Worm (Caenorhabditis elegans) whole organism, mixed stage, embryonic: ENCODE results near the gene T09F5.10.
"Not testable (repeated sequence)": the region's sequence is repeated elsewhere in the genome, so short reads cannot be mapped to it uniquely, and the experiment has no call there.

Source experiments
- M03D4.4 ChIP-seq: sonication (generic microtip); optimal IDR thresholded peaks from 2 replicates; lab custom pipeline; 2017; ENCODE audit warnings: mild to moderate bottlenecking, missing genetic modification characterization, missing compliant biosample characterization
- bed-3 ChIP-seq: fragments of 200-800 bp; sonication (Bioruptor generic); optimal IDR thresholded peaks from 3 replicates; lab custom pipeline; 2018; ENCODE audit warnings: mild to moderate bottlenecking, missing genetic modification characterization, moderate library complexity, missing compliant biosample characterization
- blmp-1 ChIP-seq: fragments of 150-350 bp; optimal IDR thresholded peaks from 2 replicates; lab custom pipeline; 2014; ENCODE audit warnings: missing biosample characterization, missing genetic modification characterization
- ceh-39 ChIP-seq: fragments of 150-350 bp; optimal IDR thresholded peaks from 2 replicates; lab custom pipeline; 2014; ENCODE audit warnings: missing biosample characterization, missing genetic modification characterization
- ceh-43 ChIP-seq: fragments of 200-800 bp; sonication (Bioruptor generic); optimal IDR thresholded peaks from 2 replicates; lab custom pipeline; 2018; ENCODE audit warnings: mild to moderate bottlenecking, missing genetic modification characterization, moderate library complexity, missing compliant biosample characterization
- ceh-83 ChIP-seq: fragments of 200-800 bp; sonication (Bioruptor generic); optimal IDR thresholded peaks from 2 replicates; lab custom pipeline; 2018; ENCODE audit warnings: mild to moderate bottlenecking, missing genetic modification characterization, missing compliant biosample characterization
- ces-1 ChIP-seq: fragments of 150-350 bp; optimal IDR thresholded peaks from 2 replicates; lab custom pipeline; 2014; ENCODE audit warnings: missing biosample characterization, missing genetic modification reagents, missing genetic modification characterization
- cnd-1 ChIP-seq: fragments of 200-800 bp; sonication (Bioruptor generic); optimal IDR thresholded peaks from 2 replicates; lab custom pipeline; 2018; ENCODE audit warnings: mild to moderate bottlenecking, missing genetic modification characterization, missing compliant biosample characterization
- drap-1 ChIP-seq: fragments of 200-800 bp; sonication (Bioruptor generic); optimal IDR thresholded peaks from 3 replicates; lab custom pipeline; 2018; ENCODE audit warnings: mild to moderate bottlenecking, missing genetic modification characterization, missing compliant biosample characterization
- elt-1 ChIP-seq: sonication (generic microtip); optimal IDR thresholded peaks from 2 replicates; lab custom pipeline; 2017; ENCODE audit warnings: missing genetic modification characterization, mild to moderate bottlenecking, missing compliant biosample characterization, antibody characterized with exemption, moderate library complexity, borderline replicate concordance; ENCODE audit not compliant: insufficient read depth
- elt-3 ChIP-seq: fragments of 150-350 bp; optimal IDR thresholded peaks from 2 replicates; lab custom pipeline; 2014; ENCODE audit warnings: missing biosample characterization, missing genetic modification characterization
- flh-1 ChIP-seq: fragments of 200-800 bp; sonication (Bioruptor generic); optimal IDR thresholded peaks from 2 replicates; lab custom pipeline; 2018; ENCODE audit warnings: mild to moderate bottlenecking, missing genetic modification characterization, moderate library complexity, missing compliant biosample characterization
- hlh-1 ChIP-seq: fragments of 150-350 bp; optimal IDR thresholded peaks from 2 replicates; lab custom pipeline; 2014; ENCODE audit warnings: missing biosample characterization, missing genetic modification reagents, missing genetic modification characterization
- lin-13 ChIP-seq: fragments of 150-350 bp; optimal IDR thresholded peaks from 2 replicates; lab custom pipeline; 2014; ENCODE audit warnings: missing biosample characterization, missing genetic modification characterization
- lsy-2 ChIP-seq: fragments of 150-350 bp; optimal IDR thresholded peaks from 2 replicates; lab custom pipeline; 2014; ENCODE audit warnings: missing biosample characterization, missing genetic modification characterization
- mab-5 ChIP-seq: fragments of 150-350 bp; optimal IDR thresholded peaks from 2 replicates; lab custom pipeline; 2014; ENCODE audit warnings: missing biosample characterization, missing genetic modification characterization
- mep-1 ChIP-seq: fragments of 150-350 bp; optimal IDR thresholded peaks from 2 replicates; lab custom pipeline; 2017; ENCODE audit warnings: missing biosample characterization, missing genetic modification reagents, missing genetic modification characterization, inconsistent platforms
- mls-2 ChIP-seq: sonication (generic microtip); optimal IDR thresholded peaks from 2 replicates; lab custom pipeline; 2016; ENCODE audit warnings: mild to moderate bottlenecking, missing genetic modification characterization, moderate library complexity, missing compliant biosample characterization
- nhr-12 ChIP-seq: fragments of 150-350 bp; optimal IDR thresholded peaks from 2 replicates; lab custom pipeline; 2014; ENCODE audit warnings: missing biosample characterization, missing genetic modification characterization
- nhr-2 ChIP-seq: fragments of 150-350 bp; optimal IDR thresholded peaks from 2 replicates; lab custom pipeline; 2014; ENCODE audit warnings: missing biosample characterization, missing genetic modification characterization
- nhr-28 ChIP-seq: fragments of 150-350 bp; optimal IDR thresholded peaks from 2 replicates; lab custom pipeline; 2014; ENCODE audit warnings: missing biosample characterization, missing genetic modification characterization
- nhr-76 ChIP-seq: sonication (generic microtip); optimal IDR thresholded peaks from 2 replicates; lab custom pipeline; 2017; ENCODE audit warnings: missing biosample characterization, missing genetic modification characterization
- pha-4 ChIP-seq: fragments of 150-350 bp; optimal IDR thresholded peaks from 2 replicates; lab custom pipeline; 2018; ENCODE audit warnings: missing biosample characterization, missing genetic modification reagents, missing genetic modification characterization
- sem-2 ChIP-seq: fragments of 200-800 bp; sonication (Bioruptor generic); optimal IDR thresholded peaks from 2 replicates; lab custom pipeline; 2018; ENCODE audit warnings: mild to moderate bottlenecking, missing genetic modification characterization, missing compliant biosample characterization
- snpc-4 ChIP-seq: fragments of 150-350 bp; optimal IDR thresholded peaks from 2 replicates; lab custom pipeline; 2014; ENCODE audit warnings: missing biosample characterization, missing genetic modification characterization
- sptf-1 ChIP-seq: sonication (generic microtip); optimal IDR thresholded peaks from 2 replicates; lab custom pipeline; 2017; ENCODE audit warnings: mild to moderate bottlenecking, missing genetic modification characterization, moderate library complexity, missing compliant biosample characterization
- tbx-8 ChIP-seq: fragments of 200-800 bp; sonication (Bioruptor generic); optimal IDR thresholded peaks from 2 replicates; lab custom pipeline; 2018; ENCODE audit warnings: mild to moderate bottlenecking, missing genetic modification characterization, moderate library complexity, missing compliant biosample characterization
- unc-120 ChIP-seq: sonication (generic microtip); optimal IDR thresholded peaks from 2 replicates; lab custom pipeline; 2017; ENCODE audit warnings: missing genetic modification characterization, missing compliant biosample characterization; ENCODE audit not compliant: poor library complexity, severe bottlenecking
- unc-62 ChIP-seq: fragments of 150-350 bp; optimal IDR thresholded peaks from 2 replicates; lab custom pipeline; 2014; ENCODE audit warnings: missing biosample characterization, missing genetic modification reagents, missing genetic modification characterization
- zip-8 ChIP-seq: fragments of 150-350 bp; optimal IDR thresholded peaks from 2 replicates; lab custom pipeline; 2014; ENCODE audit warnings: missing biosample characterization, missing genetic modification characterization

The T09F5.10 gene

DNA sequence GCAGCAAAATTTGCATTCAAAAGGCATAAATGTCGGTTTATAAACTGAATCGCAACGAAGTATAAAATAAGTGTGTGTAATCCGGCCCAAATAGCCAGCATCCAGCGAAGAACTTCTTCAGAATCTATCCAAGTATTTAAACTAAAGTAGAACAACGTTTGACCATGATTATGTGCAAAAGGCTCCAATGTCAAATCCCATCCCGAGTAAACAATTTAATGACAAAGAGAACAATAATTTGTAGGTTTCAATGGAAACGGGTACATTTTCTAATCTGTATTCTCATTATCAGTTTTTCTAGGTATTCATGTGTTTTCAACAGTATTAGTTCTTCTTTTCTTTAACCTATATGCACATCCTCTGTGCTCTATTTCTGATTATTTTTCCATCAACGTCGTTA lies 27.8 kb downstream of the T09F5.10 start, which contains the start of gene C41G6.12:
Gene C41G6.12 (minus strand): TSS at position 101 of the 400 bp plus-strand sequence.
- TF ChIP-seq nhr-2 (tag; lab: Kevin White, UChicago); bed-3 (GFP tag; lab: Kevin White, UChicago); sem-2 (GFP tag; lab: Kevin White, UChicago): not testable (repeated sequence)

DNA sequence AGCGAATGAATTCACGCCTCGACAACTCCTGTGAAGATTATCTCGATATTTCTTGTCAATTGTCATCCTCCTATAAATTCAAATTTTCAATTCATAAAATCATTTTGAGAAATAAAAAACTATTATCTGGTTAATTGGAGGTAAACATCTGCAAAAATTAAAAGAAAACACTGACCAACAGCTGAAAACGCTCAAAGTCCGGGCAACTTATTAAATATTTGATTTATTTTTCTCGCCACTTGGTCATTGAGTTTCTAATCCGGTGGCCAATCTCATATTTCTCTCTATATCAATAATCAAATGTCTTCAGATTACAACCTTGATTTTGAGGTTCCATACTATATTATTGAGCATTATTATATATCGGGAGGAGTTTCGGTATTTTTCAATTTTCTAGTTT lies 32.0 kb downstream of the T09F5.10 start, which contains the start of gene sri-24:
Gene sri-24 (plus strand): TSS at position 301 of the 400 bp plus-strand sequence.
- not testable (repeated sequence) for TF ChIP-seq pha-4 (tag; lab: Kevin White, UChicago); mls-2 (tag; lab: Kevin White, UChicago); lin-13

DNA sequence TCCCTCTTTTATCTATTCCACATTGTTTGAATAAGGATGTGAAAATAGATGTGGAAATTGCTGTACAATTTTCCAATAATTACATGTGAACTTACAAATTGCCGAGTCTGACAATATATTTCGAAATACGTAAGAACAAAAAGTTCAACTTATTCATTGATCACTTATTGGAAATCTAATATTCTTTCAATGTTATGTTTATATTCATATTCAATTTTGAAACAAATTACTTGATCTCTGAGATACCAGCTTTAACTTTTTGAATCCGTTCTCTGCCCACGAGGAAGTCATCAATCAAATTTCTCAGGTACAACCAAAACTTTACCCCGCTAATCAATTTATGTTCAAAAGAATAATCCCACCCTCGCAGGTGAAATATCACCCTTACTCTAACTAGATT lies 35.3 kb downstream of the T09F5.10 start, which contains the start of gene sri-26:
Gene sri-26 (plus strand): TSS at position 301 of the 400 bp plus-strand sequence.
- TF ChIP-seq ceh-39; mls-2 (tag; lab: Kevin White, UChicago); snpc-4 (tag; lab: Kevin White, UChicago): not testable (repeated sequence)
- TF ChIP-seq, all 35 proteins: peak for 0; not testable (repeated sequence) for 35

DNA sequence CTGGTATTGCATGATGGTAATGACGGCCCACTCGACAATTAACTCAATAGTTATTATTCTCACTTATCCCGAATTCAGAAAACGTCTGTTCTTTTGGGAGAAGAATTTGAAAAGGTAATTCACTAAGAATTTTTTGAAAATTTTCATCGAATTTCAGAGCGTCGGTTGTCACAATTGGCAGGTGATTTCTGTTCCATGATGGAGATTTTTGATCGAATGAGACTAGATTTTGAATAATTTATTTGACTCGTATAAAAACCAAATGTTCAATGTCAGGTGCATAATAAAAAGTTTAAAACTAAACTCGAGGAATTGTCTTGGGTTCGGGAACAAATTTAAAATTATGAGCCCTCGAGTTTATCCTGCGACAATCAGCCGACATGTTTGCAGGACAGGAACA lies 36.8 kb downstream of the T09F5.10 start, which contains the start of gene sri-25:
Gene sri-25 (plus strand): TSS at position 301 of the 400 bp plus-strand sequence.
- no peak for TF ChIP-seq lin-13
- no peak for TF ChIP-seq nhr-28
- TF ChIP-seq ceh-43 (GFP tag; lab: Kevin White, UChicago), result no peak
- no peak for TF ChIP-seq nhr-76 (tag; lab: Kevin White, UChicago)
- TF ChIP-seq elt-3, result no peak
- TF ChIP-seq unc-120 (tag; lab: Kevin White, UChicago), result no peak
- TF ChIP-seq zip-8 (tag; lab: Kevin White, UChicago), result no peak
- no peak for TF ChIP-seq snpc-4 (tag; lab: Kevin White, UChicago)
- no peak for TF ChIP-seq drap-1 (GFP tag; lab: Kevin White, UChicago)
- no peak for TF ChIP-seq mep-1
- no peak for TF ChIP-seq unc-62 (GFP tag; lab: Kevin White, UChicago)
- TF ChIP-seq cnd-1 (tag; lab: Kevin White, UChicago), result no peak
- no peak for TF ChIP-seq sptf-1 (tag; lab: Kevin White, UChicago)
- no peak for TF ChIP-seq elt-1 (tag; lab: Kevin White, UChicago)
- no peak for TF ChIP-seq pha-4 (tag; lab: Kevin White, UChicago)
- TF ChIP-seq sem-2 (GFP tag; lab: Kevin White, UChicago), result no peak
- TF ChIP-seq blmp-1, result no peak
- no peak for TF ChIP-seq lsy-2 (tag; lab: Kevin White, UChicago)
- TF ChIP-seq ces-1 (GFP tag; lab: Kevin White, UChicago), result no peak
- TF ChIP-seq flh-1, result no peak

DNA sequence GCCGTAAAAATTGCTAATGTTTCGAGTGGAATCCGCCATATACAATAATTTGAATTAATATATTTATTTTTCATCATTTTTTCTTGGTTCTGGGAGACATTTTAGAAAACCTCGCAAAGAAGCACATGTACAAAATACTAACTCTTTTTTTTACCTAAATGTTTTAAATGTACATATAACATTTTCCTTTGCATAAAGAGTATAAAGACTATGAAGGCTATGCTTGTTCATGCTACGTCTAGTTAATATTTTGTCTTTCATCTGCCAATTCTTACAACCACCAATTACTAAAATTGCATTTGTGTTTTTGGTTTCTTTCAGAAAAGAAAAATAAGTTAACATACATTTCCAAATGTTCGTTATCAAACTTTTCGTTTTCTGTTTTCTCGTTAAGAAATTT lies 41.5 kb downstream of the T09F5.10 start, which contains the start of gene irld-25:
Gene irld-25 (plus strand): TSS at position 301 of the 400 bp plus-strand sequence.
- TF ChIP-seq ces-1 (GFP tag; lab: Kevin White, UChicago), result no peak
- no peak for TF ChIP-seq nhr-2 (tag; lab: Kevin White, UChicago)
- no peak for TF ChIP-seq nhr-12 (tag; lab: Kevin White, UChicago)
- TF ChIP-seq nhr-28, result no peak
- no peak for TF ChIP-seq hlh-1 (tag; lab: Kevin White, UChicago)
- no peak for TF ChIP-seq zip-8 (tag; lab: Kevin White, UChicago)
- no peak for TF ChIP-seq elt-1 (tag; lab: Kevin White, UChicago)
- TF ChIP-seq M03D4.4 (tag; lab: Kevin White, UChicago), result no peak
- no peak for TF ChIP-seq ceh-39
- TF ChIP-seq ceh-43 (GFP tag; lab: Kevin White, UChicago), result no peak
- TF ChIP-seq lsy-2 (tag; lab: Kevin White, UChicago), result no peak
- no peak for TF ChIP-seq tbx-8
- TF ChIP-seq mab-5, result no peak
- no peak for TF ChIP-seq ceh-83 (GFP tag; lab: Kevin White, UChicago)
- TF ChIP-seq mls-2 (tag; lab: Kevin White, UChicago), result no peak
- no peak for TF ChIP-seq sptf-1 (tag; lab: Kevin White, UChicago)
